Worm (Caenorhabditis elegans) whole organism, L2 larva: ENCODE measurements around the gene C38C6.3.
A peak's percentile ranks its signal among the peaks of the same experiment; 100 is the strongest.

ENCODE experiments used
- C34F6.9 ChIP-seq: fragments of 150-350 bp; optimal IDR thresholded peaks from 2 replicates; lab custom pipeline; 2014; ENCODE audit warnings: missing biosample characterization, missing genetic modification characterization
- F13H6.1 ChIP-seq: sonication (generic microtip); optimal IDR thresholded peaks from 2 replicates; lab custom pipeline; 2016; ENCODE audit warnings: missing genetic modification characterization, missing compliant biosample characterization
- Y55F3AM.14 ChIP-seq: fragments of 200-800 bp; sonication (Bioruptor generic); optimal IDR thresholded peaks from 2 replicates; lab custom pipeline; 2018; ENCODE audit warnings: mild to moderate bottlenecking, missing genetic modification characterization, missing compliant biosample characterization
- ZK546.5 ChIP-seq: sonication (generic microtip); optimal IDR thresholded peaks from 2 replicates; lab custom pipeline; 2017; ENCODE audit warnings: missing biosample characterization, missing genetic modification characterization
- alr-1 ChIP-seq: fragments of 150-350 bp; optimal IDR thresholded peaks from 2 replicates; lab custom pipeline; 2014; ENCODE audit warnings: missing biosample characterization, missing genetic modification characterization
- aly-2 ChIP-seq: fragments of 150-350 bp; optimal IDR thresholded peaks from 2 replicates; lab custom pipeline; 2014; ENCODE audit warnings: missing biosample characterization, missing genetic modification characterization
- ama-1 ChIP-seq: fragments of 150-350 bp; optimal IDR thresholded peaks from 2 replicates; lab custom pipeline; 2018; ENCODE audit warnings: inconsistent platforms
- blmp-1 ChIP-seq: sonication (generic microtip); optimal IDR thresholded peaks from 2 replicates; lab custom pipeline; 2017; ENCODE audit warnings: missing genetic modification characterization, mild to moderate bottlenecking, missing compliant biosample characterization, antibody characterized with exemption, moderate library complexity; ENCODE audit not compliant: insufficient read depth
- ceh-16 ChIP-seq: fragments of 150-350 bp; optimal IDR thresholded peaks from 2 replicates; lab custom pipeline; 2014; ENCODE audit warnings: missing biosample characterization, missing genetic modification characterization
- crh-2 ChIP-seq: sonication (generic microtip); optimal IDR thresholded peaks from 2 replicates; lab custom pipeline; 2017; ENCODE audit warnings: missing biosample characterization, missing genetic modification characterization
- dmd-4 ChIP-seq: sonication (generic microtip); optimal IDR thresholded peaks from 2 replicates; lab custom pipeline; 2017; ENCODE audit warnings: missing biosample characterization, missing genetic modification characterization
- egl-27 ChIP-seq: sonication (generic microtip); optimal IDR thresholded peaks from 3 replicates; lab custom pipeline; 2017; ENCODE audit warnings: missing biosample characterization, missing genetic modification reagents, missing genetic modification characterization
- elt-3 ChIP-seq: sonication (generic microtip); optimal IDR thresholded peaks from 2 replicates; lab custom pipeline; 2017; ENCODE audit warnings: missing biosample characterization, missing genetic modification characterization
- fos-1 ChIP-seq: fragments of 150-350 bp; optimal IDR thresholded peaks from 2 replicates; lab custom pipeline; 2014; ENCODE audit warnings: missing biosample characterization, missing genetic modification characterization
- gmeb-1 ChIP-seq: fragments of 150-350 bp; optimal IDR thresholded peaks from 2 replicates; lab custom pipeline; 2014; ENCODE audit warnings: missing biosample characterization, missing genetic modification characterization
- lin-11 ChIP-seq: fragments of 150-350 bp; sonication (generic microtip); optimal IDR thresholded peaks from 2 replicates; lab custom pipeline; 2014; ENCODE audit warnings: missing biosample characterization, missing genetic modification characterization, inconsistent platforms, mixed read lengths
- lin-13 ChIP-seq: fragments of 150-350 bp; optimal IDR thresholded peaks from 2 replicates; lab custom pipeline; 2014; ENCODE audit warnings: missing biosample characterization, missing genetic modification reagents, missing genetic modification characterization
- lin-39 ChIP-seq: fragments of 150-350 bp; optimal IDR thresholded peaks from 2 replicates; lab custom pipeline; 2014; ENCODE audit warnings: missing biosample characterization, missing genetic modification reagents, missing genetic modification characterization
- lsy-2 ChIP-seq, 2 experiments: fragments of 150-350 bp in 1 of 2; sonication (generic microtip) in 1 of 2; optimal IDR thresholded peaks; 2 replicates each; lab custom pipeline; 2014 to 2017; ENCODE audit warnings: missing biosample characterization in 2 of 2, missing genetic modification characterization in 2 of 2
- mab-5 ChIP-seq: fragments of 150-350 bp; optimal IDR thresholded peaks from 2 replicates; lab custom pipeline; 2014; ENCODE audit warnings: missing biosample characterization, missing genetic modification characterization
- mbf-1 ChIP-seq: sonication (generic microtip); optimal IDR thresholded peaks from 2 replicates; lab custom pipeline; 2017; ENCODE audit warnings: missing biosample characterization, missing genetic modification characterization
- mdl-1 ChIP-seq, 2 experiments: fragments of 150-350 bp in 1 of 2; sonication (generic microtip) in 1 of 2; optimal IDR thresholded peaks; 2 replicates each; lab custom pipeline; 2017; ENCODE audit warnings: missing biosample characterization in 2 of 2, missing genetic modification characterization in 2 of 2
- nhr-10 ChIP-seq: sonication (generic microtip); optimal IDR thresholded peaks from 2 replicates; lab custom pipeline; 2017; ENCODE audit warnings: missing biosample characterization, missing genetic modification characterization
- nhr-129 ChIP-seq: fragments of 150-350 bp; optimal IDR thresholded peaks from 2 replicates; lab custom pipeline; 2014; ENCODE audit warnings: missing biosample characterization, missing genetic modification characterization
- nhr-21 ChIP-seq: fragments of 150-350 bp; optimal IDR thresholded peaks from 2 replicates; lab custom pipeline; 2014; ENCODE audit warnings: missing biosample characterization, missing genetic modification characterization
- nhr-23 ChIP-seq: fragments of 150-350 bp; optimal IDR thresholded peaks from 2 replicates; lab custom pipeline; 2014; ENCODE audit warnings: missing biosample characterization, missing genetic modification reagents, missing genetic modification characterization
- nhr-237 ChIP-seq: fragments of 150-350 bp; optimal IDR thresholded peaks from 2 replicates; lab custom pipeline; 2014; ENCODE audit warnings: missing biosample characterization, missing genetic modification characterization
- nhr-25 ChIP-seq: fragments of 150-350 bp; sonication (generic microtip); optimal IDR thresholded peaks from 3 replicates; lab custom pipeline; 2014; ENCODE audit warnings: missing biosample characterization, missing genetic modification characterization
- nhr-6 ChIP-seq: fragments of 150-350 bp; optimal IDR thresholded peaks from 2 replicates; lab custom pipeline; 2014; ENCODE audit warnings: missing biosample characterization, missing genetic modification characterization
- nhr-77 ChIP-seq: fragments of 150-350 bp; optimal IDR thresholded peaks from 2 replicates; lab custom pipeline; 2014; ENCODE audit warnings: missing biosample characterization, missing genetic modification characterization
- peb-1 ChIP-seq: fragments of 150-350 bp; optimal IDR thresholded peaks from 2 replicates; lab custom pipeline; 2014; ENCODE audit warnings: missing biosample characterization, missing genetic modification characterization
- sem-4 ChIP-seq: fragments of 150-350 bp; optimal IDR thresholded peaks from 2 replicates; lab custom pipeline; 2014; ENCODE audit warnings: missing biosample characterization, missing genetic modification reagents, missing genetic modification characterization
- skn-1 ChIP-seq: sonication (generic microtip); optimal IDR thresholded peaks from 2 replicates; lab custom pipeline; 2017; ENCODE audit warnings: missing biosample characterization, missing genetic modification characterization
- sma-3 ChIP-seq: sonication (generic microtip); optimal IDR thresholded peaks from 2 replicates; lab custom pipeline; 2016; ENCODE audit warnings: missing genetic modification reagents, missing genetic modification characterization, missing compliant biosample characterization
- sma-9 ChIP-seq, 2 experiments: fragments of 150-350 bp in 1 of 2; sonication (generic microtip) in 1 of 2; optimal IDR thresholded peaks; 2 replicates each; lab custom pipeline; 2014 to 2016; ENCODE audit warnings: missing genetic modification characterization in 2 of 2, mild to moderate bottlenecking in 1 of 2, missing biosample characterization in 1 of 2, missing compliant biosample characterization in 1 of 2, missing genetic modification reagents in 1 of 2, moderate library complexity in 1 of 2
- snpc-4 ChIP-seq: fragments of 150-350 bp; optimal IDR thresholded peaks from 2 replicates; lab custom pipeline; 2014; ENCODE audit warnings: missing biosample characterization, missing genetic modification characterization
- unc-39 ChIP-seq: fragments of 150-350 bp; optimal IDR thresholded peaks from 2 replicates; lab custom pipeline; 2014; ENCODE audit warnings: missing biosample characterization, missing genetic modification characterization
- unc-62 ChIP-seq: fragments of 150-350 bp; optimal IDR thresholded peaks from 2 replicates; lab custom pipeline; 2014; ENCODE audit warnings: missing biosample characterization, missing genetic modification reagents, missing genetic modification characterization
- zag-1 ChIP-seq: fragments of 150-350 bp; optimal IDR thresholded peaks from 2 replicates; lab custom pipeline; 2014; ENCODE audit warnings: missing biosample characterization, missing genetic modification characterization
- ztf-11 ChIP-seq: sonication (generic microtip); optimal IDR thresholded peaks from 2 replicates; lab custom pipeline; 2017; ENCODE audit warnings: missing biosample characterization, missing genetic modification characterization
- ztf-4 ChIP-seq: fragments of 150-350 bp; optimal IDR thresholded peaks from 2 replicates; lab custom pipeline; 2014; ENCODE audit warnings: missing biosample characterization, missing genetic modification characterization

The C38C6.3 gene

ce11 chrII:14673636-14674035, 40.7 kb downstream of the C38C6.3 start:
- TF ChIP-seq nhr-21 = peak; percentile 47
- TF ChIP-seq lin-11 (tag; lab: Kevin White, UChicago) = no peak
- TF ChIP-seq nhr-237 = no peak
- TF ChIP-seq fos-1 (tag; lab: Kevin White, UChicago) = peak; percentile 42
- TF ChIP-seq mdl-1 (tag; optimal IDR thresholded peaks at IDR 0.05; lab: Kevin White, UChicago) = no peak
- TF ChIP-seq elt-3 (tag; lab: Kevin White, UChicago) = no peak
- TF ChIP-seq blmp-1 = peak; percentile 65
- TF ChIP-seq unc-62 (GFP tag; lab: Kevin White, UChicago) = no peak
- TF ChIP-seq mab-5 (tag; lab: Kevin White, UChicago) = no peak
- no peak for TF ChIP-seq mbf-1
- TF ChIP-seq nhr-129 (tag; lab: Kevin White, UChicago) = no peak
- TF ChIP-seq sma-9 (GFP tag; optimal IDR thresholded peaks at IDR 0.05; lab: Kevin White, UChicago) = peak; percentile 8
- TF ChIP-seq sma-9 (tag; optimal IDR thresholded peaks at IDR 0.05; lab: Kevin White, UChicago) = no peak
- TF ChIP-seq aly-2 (tag; lab: Kevin White, UChicago) = no peak
- TF ChIP-seq alr-1 (tag; lab: Kevin White, UChicago) = no peak
- no peak for TF ChIP-seq F13H6.1 (tag; lab: Kevin White, UChicago)
- no peak for TF ChIP-seq Y55F3AM.14 (GFP tag; lab: Kevin White, UChicago)
- no peak for TF ChIP-seq lsy-2 (tag; optimal IDR thresholded peaks at IDR 0.05; lab: Kevin White, UChicago)
- no peak for TF ChIP-seq lin-39
- TF ChIP-seq ama-1 (lab: Kevin White, UChicago) = no peak
- TF ChIP-seq egl-27 (tag; lab: Kevin White, UChicago) = no peak
- TF ChIP-seq nhr-23 (tag; lab: Kevin White, UChicago) = no peak
- TF ChIP-seq gmeb-1 (tag; lab: Kevin White, UChicago) = no peak
- TF ChIP-seq ceh-16 (tag; lab: Kevin White, UChicago) = no peak
- TF ChIP-seq peb-1 (tag; lab: Kevin White, UChicago) = no peak
- TF ChIP-seq ZK546.5 = no peak
- TF ChIP-seq ztf-11 (tag; lab: Kevin White, UChicago) = no peak
- no peak for TF ChIP-seq skn-1 (tag; lab: Kevin White, UChicago)
- no peak for TF ChIP-seq crh-2
- no peak for TF ChIP-seq nhr-77 (tag; lab: Kevin White, UChicago)
- TF ChIP-seq dmd-4 (tag; lab: Kevin White, UChicago) = no peak
- no peak for TF ChIP-seq zag-1 (tag; lab: Kevin White, UChicago)
- peak; percentile 60 for TF ChIP-seq sma-3 (GFP tag; lab: Kevin White, UChicago)
- no peak for TF ChIP-seq sem-4 (tag; lab: Kevin White, UChicago)
- no peak for TF ChIP-seq snpc-4 (tag; lab: Kevin White, UChicago)
- no peak for TF ChIP-seq nhr-6 (tag; lab: Kevin White, UChicago)
- no peak for TF ChIP-seq unc-39
- TF ChIP-seq nhr-25 (tag; lab: Kevin White, UChicago) = peak; percentile 61
- TF ChIP-seq lin-13 (GFP tag; lab: Kevin White, UChicago) = no peak
- TF ChIP-seq ztf-4 (tag; lab: Kevin White, UChicago) = no peak
- TF ChIP-seq, all 48 proteins: peak for 6

DNA sequence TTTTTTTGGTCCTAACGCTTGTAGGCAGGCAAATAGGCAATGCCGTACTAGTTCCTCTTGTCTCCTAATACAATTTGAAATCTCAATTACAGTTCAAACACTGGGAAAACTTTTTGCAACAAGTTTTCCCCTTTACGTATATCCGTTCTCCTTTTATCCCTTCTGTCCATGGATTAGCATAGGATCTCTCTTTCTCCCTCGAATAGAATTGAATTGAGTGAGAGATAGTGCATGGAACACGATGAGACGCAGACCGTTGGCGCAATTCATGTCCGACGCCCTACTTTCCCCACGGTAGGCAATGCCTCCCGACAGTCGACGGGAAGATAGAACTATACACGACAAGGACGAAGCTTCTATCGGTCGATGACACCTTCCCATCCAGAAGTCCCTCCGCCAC, 45.2 kb downstream of the C38C6.3 start, which contains the start of gene hhat-1:
Gene hhat-1, plus strand, starts transcription at position 301 of the 400 bp plus-strand sequence.
- TF ChIP-seq egl-27 (tag; lab: Kevin White, UChicago) (no peak), nhr-237 (no peak), C34F6.9 (tag; lab: Kevin White, UChicago) (no peak)

ce11 chrII:14683646-14684045, 50.7 kb downstream of the C38C6.3 start:
- no peak for TF ChIP-seq dmd-4 (tag; lab: Kevin White, UChicago)
- TF ChIP-seq nhr-10 (tag; lab: Kevin White, UChicago) = no peak
- no peak for TF ChIP-seq sma-3 (GFP tag; lab: Kevin White, UChicago)
- TF ChIP-seq lin-11 (tag; lab: Kevin White, UChicago) = no peak
- TF ChIP-seq mbf-1 = no peak
- TF ChIP-seq ztf-4 (tag; lab: Kevin White, UChicago) = no peak
- no peak for TF ChIP-seq crh-2
